Fruit fly (Drosophila melanogaster) whole organism, embryonic: ENCODE data around the gene Prosbeta2R2.

Source experiments
- CG12104 ChIP-seq: fragments of 200-800 bp; sonication (Bioruptor generic); optimal IDR thresholded peaks from 3 replicates; lab custom pipeline; 2016; ENCODE audit warnings: missing biosample characterization, missing genetic modification characterization
- CG12942 ChIP-seq: fragments of 200-800 bp; sonication (Bioruptor generic); optimal IDR thresholded peaks from 3 replicates; lab custom pipeline; 2016; ENCODE audit warnings: missing biosample characterization, missing genetic modification characterization
- CG13894 ChIP-seq: fragments of 200-800 bp; sonication (Bioruptor generic); optimal IDR thresholded peaks from 3 replicates; lab custom pipeline; 2018; ENCODE audit warnings: missing biosample characterization, mild to moderate bottlenecking, missing genetic modification characterization, moderate library complexity
- CG1529 ChIP-seq: fragments of 200-800 bp; sonication (Bioruptor generic); optimal IDR thresholded peaks from 3 replicates; lab custom pipeline; 2018; ENCODE audit warnings: missing biosample characterization, missing genetic modification characterization
- CG8478 ChIP-seq: fragments of >200 bp; optimal IDR thresholded peaks from 2 replicates; lab custom pipeline; 2018
- Doc2 ChIP-seq: fragments of 200-800 bp; sonication (Bioruptor generic); IDR thresholded peaks from 2 replicates; pipeline ENCODE4 v1.3.6; 2022; ENCODE audit warnings: missing biosample characterization, missing genetic modification characterization
- Fer3 ChIP-seq: fragments of 200-800 bp; sonication (Bioruptor generic); optimal IDR thresholded peaks from 2 replicates; lab custom pipeline; 2018; ENCODE audit warnings: missing biosample characterization, mild to moderate bottlenecking, missing genetic modification characterization, moderate library complexity
- Hr51 ChIP-seq, 2 experiments: fragments of 200-800 bp; sonication (Bioruptor generic); optimal IDR thresholded peaks; 2 replicates in 1 of 2; 3 replicates in 1 of 2; lab custom pipeline; 2016 to 2018; ENCODE audit warnings: missing biosample characterization in 2 of 2, missing genetic modification characterization in 2 of 2, mild to moderate bottlenecking in 1 of 2, moderate library complexity in 1 of 2
- NfI ChIP-seq: fragments of 200-800 bp; sonication (Bioruptor generic); optimal IDR thresholded peaks from 3 replicates; lab custom pipeline; 2018; ENCODE audit warnings: missing biosample characterization, mild to moderate bottlenecking, missing genetic modification characterization, moderate library complexity
- Sox102F ChIP-seq: fragments of 200-800 bp; sonication (Bioruptor generic); optimal IDR thresholded peaks from 2 replicates; lab custom pipeline; 2018; ENCODE audit warnings: missing biosample characterization, mild to moderate bottlenecking, missing genetic modification characterization, moderate library complexity
- hth ChIP-seq: fragments of >200 bp; optimal IDR thresholded peaks from 2 replicates; lab custom pipeline; 2017; ENCODE audit warnings: inconsistent platforms
- lilli ChIP-seq: fragments of 200-800 bp; sonication (Bioruptor generic); optimal IDR thresholded peaks from 3 replicates; lab custom pipeline; 2016; ENCODE audit warnings: missing biosample characterization, missing genetic modification characterization

DNA sequence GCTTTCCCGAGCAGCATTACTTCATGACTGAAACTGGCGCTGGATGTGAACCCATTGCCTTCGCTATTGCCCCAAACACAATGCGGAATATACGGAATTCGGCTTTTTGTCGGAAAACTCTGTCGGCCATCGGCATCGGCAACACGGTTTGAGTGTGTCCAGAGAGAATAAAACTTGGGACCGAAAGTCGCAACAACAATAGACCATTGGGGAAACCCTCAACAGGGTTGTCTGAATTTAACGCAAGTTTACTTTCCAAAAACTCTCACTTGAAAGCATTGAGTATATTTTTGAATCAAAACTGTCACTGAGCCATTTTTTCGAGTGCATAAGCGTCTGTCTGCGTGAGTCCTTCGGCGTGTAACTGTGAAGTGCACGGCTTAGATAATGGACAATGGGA lies 21.0 kb downstream of the Prosbeta2R2 start:
- TF ChIP-seq CG12942 (GFP tag; lab: Kevin White, UChicago) (peak; percentile 6), Sox102F (GFP tag; lab: Kevin White, UChicago) (peak; percentile 42), Hr51 (GFP tag; optimal IDR thresholded peaks at IDR 0.05; lab: Kevin White, UChicago) (peak; percentile 31 to 61), CG12104 (GFP tag; lab: Kevin White, UChicago) (no peak), lilli (GFP tag; lab: Kevin White, UChicago) (peak; percentile 79), CG8478 (no peak), Doc2 (GFP tag; lab: Robert Waterston, UW) (no peak), CG1529 (GFP tag; lab: Kevin White, UChicago) (no peak), hth (lab: Kevin White, UChicago) (no peak), CG13894 (peak; percentile 94), Fer3 (tag; lab: Kevin White, UChicago) (peak; percentile 70), NfI (GFP tag; lab: Kevin White, UChicago) (peak; percentile 43)
